Worm (Caenorhabditis elegans) whole organism, mixed stage, embryonic: ENCODE data around the gene dct-7.

Experiments used
- elt-1 ChIP-seq: sonication (generic microtip); optimal IDR thresholded peaks from 2 replicates; lab custom pipeline; 2017; ENCODE audit warnings: missing genetic modification characterization, mild to moderate bottlenecking, missing compliant biosample characterization, antibody characterized with exemption, moderate library complexity, borderline replicate concordance; ENCODE audit not compliant: insufficient read depth
- lin-32 ChIP-seq: fragments of 200-800 bp; sonication (Bioruptor generic); optimal IDR thresholded peaks from 2 replicates; lab custom pipeline; 2018; ENCODE audit warnings: mild to moderate bottlenecking, missing genetic modification characterization, missing compliant biosample characterization
- mep-1 ChIP-seq: fragments of 150-350 bp; optimal IDR thresholded peaks from 2 replicates; lab custom pipeline; 2017; ENCODE audit warnings: missing biosample characterization, missing genetic modification reagents, missing genetic modification characterization, inconsistent platforms
- nhr-12 ChIP-seq: fragments of 150-350 bp; optimal IDR thresholded peaks from 2 replicates; lab custom pipeline; 2014; ENCODE audit warnings: missing biosample characterization, missing genetic modification characterization
- nhr-28 ChIP-seq: fragments of 150-350 bp; optimal IDR thresholded peaks from 2 replicates; lab custom pipeline; 2014; ENCODE audit warnings: missing biosample characterization, missing genetic modification characterization
- nhr-76 ChIP-seq: sonication (generic microtip); optimal IDR thresholded peaks from 2 replicates; lab custom pipeline; 2017; ENCODE audit warnings: missing biosample characterization, missing genetic modification characterization
- unc-39 ChIP-seq: fragments of 150-350 bp; optimal IDR thresholded peaks from 2 replicates; lab custom pipeline; 2014; ENCODE audit warnings: missing biosample characterization, missing genetic modification characterization
- ztf-11 ChIP-seq: fragments of 150-350 bp; optimal IDR thresholded peaks from 2 replicates; lab custom pipeline; 2014; ENCODE audit warnings: missing biosample characterization, missing genetic modification characterization

- TF ChIP-seq nhr-12 (tag; lab: Kevin White, UChicago) = no peak
- TF ChIP-seq unc-39 = no peak
- TF ChIP-seq nhr-28 (tag; lab: Kevin White, UChicago) = no peak
- no peak for TF ChIP-seq ztf-11 (tag; lab: Kevin White, UChicago)
- no peak for TF ChIP-seq nhr-76 (tag; lab: Kevin White, UChicago)
- TF ChIP-seq elt-1 (tag; lab: Kevin White, UChicago) = no peak
- TF ChIP-seq mep-1 (tag; lab: Kevin White, UChicago) = no peak
- TF ChIP-seq lin-32 (GFP tag; lab: Kevin White, UChicago) = no peak
Measured at ce11 chrIV:4298983-4299382, 8.6 kb upstream of the dct-7 start, which contains the start of gene F15E6.9.
